Worm (Caenorhabditis elegans): Measurements from ENCODE around the gene cnnm-3.

ce11 chrX:3057656-3058055 is 12.0 kb upstream of the cnnm-3 start:
- no peak for TF ChIP-seq ceh-16 (tag; optimal IDR thresholded peaks at IDR 0.05)
- TF ChIP-seq nhr-11 (tag; optimal IDR thresholded peaks at IDR 0.05), result no peak
- TF ChIP-seq lin-39 (tag; optimal IDR thresholded peaks at IDR 0.05), result no peak
- no peak for TF ChIP-seq aly-2 (tag; optimal IDR thresholded peaks at IDR 0.05)
- no peak for TF ChIP-seq fos-1 (tag; optimal IDR thresholded peaks at IDR 0.05)
